Worm (Caenorhabditis elegans) whole organism, late embryonic: ENCODE results near the gene pigq-1.

Experiments
- C08G9.2 ChIP-seq: sonication (generic microtip); optimal IDR thresholded peaks from 2 replicates; lab custom pipeline; 2016; ENCODE audit warnings: mild to moderate bottlenecking, missing genetic modification characterization, moderate library complexity, missing compliant biosample characterization
- C38D4.7 ChIP-seq: fragments of 200-800 bp; sonication (Bioruptor generic); optimal IDR thresholded peaks from 2 replicates; lab custom pipeline; 2018; ENCODE audit warnings: mild to moderate bottlenecking, missing genetic modification characterization, moderate library complexity, missing compliant biosample characterization
- K09A11.1 ChIP-seq: sonication (generic microtip); optimal IDR thresholded peaks from 2 replicates; lab custom pipeline; 2017; ENCODE audit warnings: antibody characterized with exemption, mild to moderate bottlenecking, missing genetic modification characterization, missing compliant biosample characterization; ENCODE audit not compliant: insufficient read depth
- T23F11.4 ChIP-seq: fragments of 200-800 bp; sonication (Bioruptor generic); optimal IDR thresholded peaks from 2 replicates; lab custom pipeline; 2018; ENCODE audit warnings: mild to moderate bottlenecking, missing genetic modification characterization, missing compliant biosample characterization
- Y22D7AL.16 ChIP-seq: sonication (generic microtip); optimal IDR thresholded peaks from 2 replicates; lab custom pipeline; 2016; ENCODE audit warnings: missing genetic modification characterization, missing compliant biosample characterization
- ceh-18 ChIP-seq: sonication (generic microtip); optimal IDR thresholded peaks from 2 replicates; lab custom pipeline; 2016; ENCODE audit warnings: missing genetic modification characterization, missing compliant biosample characterization
- ceh-19 ChIP-seq: fragments of 200-800 bp; sonication (Bioruptor generic); optimal IDR thresholded peaks from 2 replicates; lab custom pipeline; 2018; ENCODE audit warnings: mild to moderate bottlenecking, missing genetic modification characterization, missing compliant biosample characterization
- ceh-22 ChIP-seq: sonication (generic microtip); optimal IDR thresholded peaks from 2 replicates; lab custom pipeline; 2017; ENCODE audit warnings: missing biosample characterization, missing genetic modification characterization
- ceh-30 ChIP-seq: fragments of 150-350 bp; optimal IDR thresholded peaks from 2 replicates; lab custom pipeline; 2014; ENCODE audit warnings: missing biosample characterization, missing genetic modification characterization
- ceh-31 ChIP-seq: sonication (generic microtip); optimal IDR thresholded peaks from 2 replicates; lab custom pipeline; 2016; ENCODE audit warnings: missing genetic modification characterization, missing compliant biosample characterization
- ceh-6 ChIP-seq: fragments of 200-800 bp; sonication (Bioruptor generic); optimal IDR thresholded peaks from 2 replicates; lab custom pipeline; 2018; ENCODE audit warnings: mild to moderate bottlenecking, missing genetic modification characterization, missing compliant biosample characterization
- che-1 ChIP-seq: sonication (generic microtip); optimal IDR thresholded peaks from 2 replicates; lab custom pipeline; 2016; ENCODE audit warnings: mild to moderate bottlenecking, missing genetic modification characterization, missing compliant biosample characterization
- dmd-4 ChIP-seq: sonication (generic microtip); optimal IDR thresholded peaks from 2 replicates; lab custom pipeline; 2016; ENCODE audit warnings: borderline replicate concordance, missing genetic modification characterization, missing compliant biosample characterization
- elt-2 ChIP-seq: sonication (generic microtip); optimal IDR thresholded peaks from 2 replicates; lab custom pipeline; 2016; ENCODE audit warnings: missing genetic modification reagents, missing genetic modification characterization, missing compliant biosample characterization
- elt-4 ChIP-seq: sonication (generic microtip); optimal IDR thresholded peaks from 2 replicates; lab custom pipeline; 2016; ENCODE audit warnings: missing genetic modification characterization, missing compliant biosample characterization
- ets-4 ChIP-seq: sonication (generic microtip); optimal IDR thresholded peaks from 2 replicates; lab custom pipeline; 2016; ENCODE audit warnings: missing genetic modification characterization, missing compliant biosample characterization
- eyg-1 ChIP-seq: sonication (generic microtip); optimal IDR thresholded peaks from 2 replicates; lab custom pipeline; 2016; ENCODE audit warnings: missing genotype, missing genetic modification characterization, missing compliant biosample characterization
- fax-1 ChIP-seq: sonication (generic microtip); optimal IDR thresholded peaks from 2 replicates; lab custom pipeline; 2016; ENCODE audit warnings: missing genotype, missing genetic modification characterization, missing compliant biosample characterization
- fkh-10 ChIP-seq: fragments of 150-350 bp; optimal IDR thresholded peaks from 2 replicates; lab custom pipeline; 2014; ENCODE audit warnings: missing biosample characterization, missing genetic modification reagents, missing genetic modification characterization
- gmeb-2 ChIP-seq: sonication (generic microtip); optimal IDR thresholded peaks from 2 replicates; lab custom pipeline; 2016; ENCODE audit warnings: missing genetic modification characterization, inconsistent platforms, missing compliant biosample characterization
- hlh-13 ChIP-seq: fragments of 200-800 bp; sonication (Bioruptor generic); optimal IDR thresholded peaks from 2 replicates; lab custom pipeline; 2018; ENCODE audit warnings: mild to moderate bottlenecking, missing genetic modification characterization, missing compliant biosample characterization
- hlh-15 ChIP-seq: sonication (generic microtip); optimal IDR thresholded peaks from 2 replicates; lab custom pipeline; 2016; ENCODE audit warnings: missing genetic modification characterization, missing compliant biosample characterization
- hlh-6 ChIP-seq: sonication (generic microtip); optimal IDR thresholded peaks from 2 replicates; lab custom pipeline; 2016; ENCODE audit warnings: missing genotype, missing genetic modification characterization, missing compliant biosample characterization
- lim-6 ChIP-seq: sonication (generic microtip); optimal IDR thresholded peaks from 2 replicates; lab custom pipeline; 2016; ENCODE audit warnings: missing genetic modification characterization, missing compliant biosample characterization
- lin-11 ChIP-seq: fragments of 200-800 bp; sonication (Bioruptor generic); optimal IDR thresholded peaks from 2 replicates; lab custom pipeline; 2018; ENCODE audit warnings: mild to moderate bottlenecking, missing genetic modification characterization, missing compliant biosample characterization
- nfya-1 ChIP-seq: sonication (generic microtip); optimal IDR thresholded peaks from 2 replicates; lab custom pipeline; 2017; ENCODE audit warnings: missing genetic modification characterization, mild to moderate bottlenecking, missing compliant biosample characterization, antibody characterized with exemption, moderate library complexity
- nhr-11 ChIP-seq: fragments of 150-350 bp; optimal IDR thresholded peaks from 2 replicates; lab custom pipeline; 2014; ENCODE audit warnings: missing biosample characterization, missing genetic modification characterization
- nhr-232 ChIP-seq: sonication (generic microtip); optimal IDR thresholded peaks from 2 replicates; lab custom pipeline; 2016; ENCODE audit warnings: missing genetic modification characterization, missing compliant biosample characterization
- npax-4 ChIP-seq: sonication (generic microtip); optimal IDR thresholded peaks from 2 replicates; lab custom pipeline; 2016; ENCODE audit warnings: missing genetic modification characterization, missing compliant biosample characterization
- odd-2 ChIP-seq: sonication (generic microtip); optimal IDR thresholded peaks from 2 replicates; lab custom pipeline; 2017; ENCODE audit warnings: antibody characterized with exemption, mild to moderate bottlenecking, missing genetic modification characterization, missing compliant biosample characterization
- pat-9 ChIP-seq: fragments of 200-800 bp; sonication (Bioruptor generic); optimal IDR thresholded peaks from 2 replicates; lab custom pipeline; 2018; ENCODE audit warnings: mild to moderate bottlenecking, missing genetic modification characterization, moderate library complexity, missing compliant biosample characterization
- pax-1 ChIP-seq: fragments of 150-350 bp; optimal IDR thresholded peaks from 2 replicates; lab custom pipeline; 2014; ENCODE audit warnings: missing biosample characterization, missing genetic modification characterization
- pha-2 ChIP-seq: sonication (generic microtip); optimal IDR thresholded peaks from 2 replicates; lab custom pipeline; 2017; ENCODE audit warnings: mild to moderate bottlenecking, missing genetic modification characterization, missing compliant biosample characterization
- pha-4 ChIP-seq: fragments of 150-350 bp; optimal IDR thresholded peaks from 2 replicates; lab custom pipeline; 2018; ENCODE audit warnings: missing biosample characterization, missing genetic modification reagents, missing genetic modification characterization
- pqm-1 ChIP-seq: sonication (generic microtip); optimal IDR thresholded peaks from 2 replicates; lab custom pipeline; 2016; ENCODE audit warnings: missing genetic modification characterization, missing compliant biosample characterization
- pros-1 ChIP-seq: fragments of 150-350 bp; optimal IDR thresholded peaks from 2 replicates; lab custom pipeline; 2014; ENCODE audit warnings: missing biosample characterization, missing genetic modification reagents, missing genetic modification characterization
- sdc-2 ChIP-seq: sonication (generic microtip); optimal IDR thresholded peaks from 2 replicates; lab custom pipeline; 2016; ENCODE audit warnings: missing genotype, missing genetic modification characterization, missing compliant biosample characterization
- sox-2 ChIP-seq: fragments of 200-800 bp; sonication (Bioruptor generic); IDR thresholded peaks from 2 replicates; pipeline ENCODE4 v1.3.6; 2022; ENCODE audit warnings: missing genetic modification reagents, missing genetic modification characterization, missing compliant biosample characterization
- ttx-3 ChIP-seq: sonication (generic microtip); optimal IDR thresholded peaks from 2 replicates; lab custom pipeline; 2016; ENCODE audit warnings: missing genetic modification reagents, missing genetic modification characterization, missing compliant biosample characterization
- unc-86 ChIP-seq: sonication (generic microtip); optimal IDR thresholded peaks from 2 replicates; lab custom pipeline; 2016; ENCODE audit warnings: missing genetic modification characterization, missing compliant biosample characterization
- ztf-16 ChIP-seq: sonication (generic microtip); optimal IDR thresholded peaks from 2 replicates; lab custom pipeline; 2017; ENCODE audit warnings: missing genetic modification characterization, missing compliant biosample characterization

Gene pigq-1

ce11 chrIV:11148788-11149366 lies 1.8 kb upstream of the pigq-1 start:
- TF ChIP-seq lin-11 (tag; lab: Kevin White, UChicago) (no peak), unc-86 (tag; lab: Kevin White, UChicago) (no peak), nhr-11 (no peak), ceh-30 (no peak), ceh-22 (tag; lab: Kevin White, UChicago) (no peak), C08G9.2 (tag; lab: Kevin White, UChicago) (no peak), pat-9 (tag; lab: Kevin White, UChicago) (no peak), lim-6 (tag; lab: Kevin White, UChicago) (no peak), hlh-15 (no peak), T23F11.4 (no peak), C38D4.7 (GFP tag; lab: Kevin White, UChicago) (no peak), ceh-31 (tag; lab: Kevin White, UChicago) (no peak), ceh-19 (no peak), pax-1 (tag; lab: Kevin White, UChicago) (no peak), nfya-1 (tag; lab: Kevin White, UChicago) (no peak), odd-2 (tag; lab: Kevin White, UChicago) (no peak), ets-4 (tag; lab: Kevin White, UChicago) (no peak), pros-1 (no peak), sdc-2 (tag; lab: Kevin White, UChicago) (no peak)
- TF ChIP-seq, all 69 proteins: peak for 0

- TF ChIP-seq fkh-10 (no peak), hlh-15 (no peak), sox-2 (GFP tag; lab: Robert Waterston, UW) (no peak), ceh-22 (tag; lab: Kevin White, UChicago) (no peak), C38D4.7 (GFP tag; lab: Kevin White, UChicago) (no peak), K09A11.1 (no peak), ztf-16 (no peak), Y22D7AL.16 (tag; lab: Kevin White, UChicago) (no peak), unc-86 (tag; lab: Kevin White, UChicago) (no peak), hlh-13 (GFP tag; lab: Kevin White, UChicago) (no peak), ttx-3 (tag; lab: Kevin White, UChicago) (no peak), gmeb-2 (no peak), pax-1 (tag; lab: Kevin White, UChicago) (no peak), che-1 (tag; lab: Kevin White, UChicago) (no peak), pha-4 (tag; lab: Kevin White, UChicago) (no peak)
Measured at ce11 chrIV:11146492-11146891, 555 bp downstream of the pigq-1 start.

- TF ChIP-seq nfya-1 (tag; lab: Kevin White, UChicago) (no peak), ztf-16 (no peak), fax-1 (tag; lab: Kevin White, UChicago) (no peak), pha-2 (tag; lab: Kevin White, UChicago) (no peak), elt-2 (no peak), npax-4 (tag; lab: Kevin White, UChicago) (no peak), hlh-6 (no peak), pqm-1 (no peak), pros-1 (no peak), sdc-2 (tag; lab: Kevin White, UChicago) (no peak), elt-4 (tag; lab: Kevin White, UChicago) (no peak), lim-6 (tag; lab: Kevin White, UChicago) (no peak), ceh-19 (no peak), ceh-30 (no peak), ceh-18 (tag; lab: Kevin White, UChicago) (no peak), ceh-6 (no peak), odd-2 (tag; lab: Kevin White, UChicago) (no peak)
- TF ChIP-seq, all 69 proteins: peak for 0
Measured at ce11 chrIV:11145929-11146339, 1.1 kb downstream of the pigq-1 start.

- TF ChIP-seq pax-1 (tag; lab: Kevin White, UChicago) (no peak), ceh-19 (no peak), hlh-15 (no peak), dmd-4 (tag; lab: Kevin White, UChicago) (no peak), unc-86 (tag; lab: Kevin White, UChicago) (no peak), C08G9.2 (tag; lab: Kevin White, UChicago) (no peak), nhr-232 (tag; lab: Kevin White, UChicago) (no peak), eyg-1 (tag; lab: Kevin White, UChicago) (no peak), nhr-11 (no peak), ztf-16 (no peak)
- TF ChIP-seq, all 69 proteins: peak for 0
Measured at ce11 chrIV:11143228-11143444, 3.9 kb downstream of the pigq-1 start, which contains the start of gene F01G4.4. Gene F01G4.4, plus strand, starts transcription at chrIV:11143345.
